Worm (Caenorhabditis elegans) whole organism, L3 larva: ENCODE measurements around the gene R09H10.3.
"Not testable (repeated sequence)": the region's sequence is repeated elsewhere in the genome, so short reads cannot be mapped to it uniquely, and the experiment has no call there.

Experiments
- ceh-28 ChIP-seq: fragments of 150-350 bp; optimal IDR thresholded peaks from 2 replicates; lab custom pipeline; 2014; ENCODE audit warnings: missing biosample characterization, missing genetic modification reagents, missing genetic modification characterization
- egl-27 ChIP-seq: sonication (generic microtip); optimal IDR thresholded peaks from 4 replicates; lab custom pipeline; 2017; ENCODE audit warnings: missing biosample characterization, missing genetic modification reagents, missing genetic modification characterization
- elt-2 ChIP-seq: sonication (generic microtip); optimal IDR thresholded peaks from 2 replicates; lab custom pipeline; 2016; ENCODE audit warnings: missing genetic modification reagents, mild to moderate bottlenecking, missing genetic modification characterization, missing compliant biosample characterization
- elt-3 ChIP-seq, 3 experiments: fragments of 150-350 bp in 1 of 3; sonication (generic microtip) in 2 of 3; optimal IDR thresholded peaks; 2 replicates in 2 of 3; 4 replicates in 1 of 3; lab custom pipeline; 2014 to 2017; ENCODE audit warnings: missing biosample characterization in 3 of 3, missing genetic modification characterization in 3 of 3
- mml-1 ChIP-seq: fragments of 150-350 bp; sonication (generic microtip); optimal IDR thresholded peaks from 3 replicates; lab custom pipeline; 2014; ENCODE audit warnings: missing biosample characterization, missing genetic modification characterization
- pqm-1 ChIP-seq: fragments of 150-350 bp; optimal IDR thresholded peaks from 2 replicates; lab custom pipeline; 2017; ENCODE audit warnings: missing biosample characterization, missing genetic modification characterization, inconsistent platforms
- skn-1 ChIP-seq: fragments of 150-350 bp; optimal IDR thresholded peaks from 2 replicates; lab custom pipeline; 2014; ENCODE audit warnings: missing biosample characterization, missing genetic modification characterization

The R09H10.3 gene

DNA sequence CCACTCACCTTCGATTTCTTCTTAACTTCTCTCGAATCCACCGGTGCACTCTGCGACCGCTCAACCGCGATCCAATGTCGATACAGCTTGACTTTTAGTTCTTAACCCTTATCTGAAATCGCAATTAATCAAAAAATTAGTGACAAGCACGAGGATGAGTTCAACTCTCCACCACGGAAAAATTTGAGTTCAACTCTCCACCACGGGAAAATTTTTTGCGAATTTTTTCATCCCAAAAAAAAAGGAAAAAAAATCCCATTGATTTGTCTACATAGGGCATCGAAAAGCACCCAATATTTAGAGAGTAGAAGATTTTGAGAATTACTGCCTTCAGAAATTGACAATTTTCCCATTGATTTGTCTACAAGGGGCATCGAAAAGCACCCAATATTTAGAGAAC lies 47.2 kb downstream of the R09H10.3 start, which contains the start of gene glb-19:
TSS of gene glb-19 (minus strand) at position 101 of the 400 bp plus-strand sequence.
- TF ChIP-seq egl-27, mml-1, skn-1 (tag; lab: Kevin White, UChicago): not testable (repeated sequence)

DNA sequence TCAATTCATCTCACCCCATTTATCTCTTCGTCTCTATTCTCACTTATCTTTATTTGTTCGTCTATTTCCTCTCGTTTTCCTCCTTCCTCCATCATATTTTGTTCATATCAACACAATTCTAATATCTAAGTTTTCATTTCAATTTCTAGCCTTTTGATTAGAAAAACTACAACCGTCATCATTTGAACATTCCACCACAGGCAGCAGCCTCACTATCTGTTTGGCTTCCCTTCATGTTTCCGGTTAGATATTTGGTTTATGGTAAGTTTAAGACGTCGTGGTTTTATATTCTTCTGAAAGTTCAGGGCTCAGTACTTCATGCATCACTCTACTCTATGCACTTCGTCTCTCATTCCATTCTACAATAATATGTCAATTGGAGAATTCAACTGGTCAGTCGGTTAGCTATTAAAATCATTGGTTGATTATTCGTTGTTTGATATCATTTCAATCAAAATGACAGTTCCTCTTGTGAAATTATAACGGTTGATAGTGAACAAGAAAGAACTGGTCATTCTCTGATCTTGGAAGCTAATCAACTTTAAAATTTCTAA lies 50.0 kb downstream of the R09H10.3 start, which contains the start of gene K08C7.1:
TSS of gene K08C7.1 (plus strand) at position 43 of the 554 bp plus-strand sequence.
- no peak for TF ChIP-seq ceh-28 (tag; lab: Kevin White, UChicago)
- TF ChIP-seq pqm-1 = peak; percentile 32
- TF ChIP-seq elt-2 (tag; lab: Kevin White, UChicago) = peak; percentile 78
- TF ChIP-seq elt-3 (tag; optimal IDR thresholded peaks at IDR 0.05; lab: Kevin White, UChicago) = no peak
